Worm (Caenorhabditis elegans) whole organism, mixed stage, embryonic: ENCODE data around the gene F13A7.14.

Source experiments
- M03D4.4 ChIP-seq: sonication (generic microtip); optimal IDR thresholded peaks from 2 replicates; lab custom pipeline; 2017; ENCODE audit warnings: mild to moderate bottlenecking, missing genetic modification characterization, missing compliant biosample characterization
- bed-3 ChIP-seq: fragments of 200-800 bp; sonication (Bioruptor generic); optimal IDR thresholded peaks from 3 replicates; lab custom pipeline; 2018; ENCODE audit warnings: mild to moderate bottlenecking, missing genetic modification characterization, moderate library complexity, missing compliant biosample characterization
- blmp-1 ChIP-seq: fragments of 150-350 bp; optimal IDR thresholded peaks from 2 replicates; lab custom pipeline; 2014; ENCODE audit warnings: missing biosample characterization, missing genetic modification characterization
- ceh-39 ChIP-seq: fragments of 150-350 bp; optimal IDR thresholded peaks from 2 replicates; lab custom pipeline; 2014; ENCODE audit warnings: missing biosample characterization, missing genetic modification characterization
- ceh-43 ChIP-seq: fragments of 200-800 bp; sonication (Bioruptor generic); optimal IDR thresholded peaks from 2 replicates; lab custom pipeline; 2018; ENCODE audit warnings: mild to moderate bottlenecking, missing genetic modification characterization, moderate library complexity, missing compliant biosample characterization
- ceh-83 ChIP-seq: fragments of 200-800 bp; sonication (Bioruptor generic); optimal IDR thresholded peaks from 2 replicates; lab custom pipeline; 2018; ENCODE audit warnings: mild to moderate bottlenecking, missing genetic modification characterization, missing compliant biosample characterization
- ces-1 ChIP-seq: fragments of 150-350 bp; optimal IDR thresholded peaks from 2 replicates; lab custom pipeline; 2014; ENCODE audit warnings: missing biosample characterization, missing genetic modification reagents, missing genetic modification characterization
- cnd-1 ChIP-seq: fragments of 200-800 bp; sonication (Bioruptor generic); optimal IDR thresholded peaks from 2 replicates; lab custom pipeline; 2018; ENCODE audit warnings: mild to moderate bottlenecking, missing genetic modification characterization, missing compliant biosample characterization
- drap-1 ChIP-seq: fragments of 200-800 bp; sonication (Bioruptor generic); optimal IDR thresholded peaks from 3 replicates; lab custom pipeline; 2018; ENCODE audit warnings: mild to moderate bottlenecking, missing genetic modification characterization, missing compliant biosample characterization
- elt-1 ChIP-seq: sonication (generic microtip); optimal IDR thresholded peaks from 2 replicates; lab custom pipeline; 2017; ENCODE audit warnings: missing genetic modification characterization, mild to moderate bottlenecking, missing compliant biosample characterization, antibody characterized with exemption, moderate library complexity, borderline replicate concordance; ENCODE audit not compliant: insufficient read depth
- elt-3 ChIP-seq: fragments of 150-350 bp; optimal IDR thresholded peaks from 2 replicates; lab custom pipeline; 2014; ENCODE audit warnings: missing biosample characterization, missing genetic modification characterization
- flh-1 ChIP-seq: fragments of 200-800 bp; sonication (Bioruptor generic); optimal IDR thresholded peaks from 2 replicates; lab custom pipeline; 2018; ENCODE audit warnings: mild to moderate bottlenecking, missing genetic modification characterization, moderate library complexity, missing compliant biosample characterization
- ham-2 ChIP-seq: fragments of 200-800 bp; sonication (Bioruptor generic); optimal IDR thresholded peaks from 2 replicates; lab custom pipeline; 2018; ENCODE audit warnings: mild to moderate bottlenecking, missing genetic modification characterization, missing compliant biosample characterization
- hlh-1 ChIP-seq: fragments of 150-350 bp; optimal IDR thresholded peaks from 2 replicates; lab custom pipeline; 2014; ENCODE audit warnings: missing biosample characterization, missing genetic modification reagents, missing genetic modification characterization
- lin-13 ChIP-seq: fragments of 150-350 bp; optimal IDR thresholded peaks from 2 replicates; lab custom pipeline; 2014; ENCODE audit warnings: missing biosample characterization, missing genetic modification characterization
- lin-32 ChIP-seq: fragments of 200-800 bp; sonication (Bioruptor generic); optimal IDR thresholded peaks from 2 replicates; lab custom pipeline; 2018; ENCODE audit warnings: mild to moderate bottlenecking, missing genetic modification characterization, missing compliant biosample characterization
- lsy-2 ChIP-seq: fragments of 150-350 bp; optimal IDR thresholded peaks from 2 replicates; lab custom pipeline; 2014; ENCODE audit warnings: missing biosample characterization, missing genetic modification characterization
- mab-5 ChIP-seq: fragments of 150-350 bp; optimal IDR thresholded peaks from 2 replicates; lab custom pipeline; 2014; ENCODE audit warnings: missing biosample characterization, missing genetic modification characterization
- mep-1 ChIP-seq: fragments of 150-350 bp; optimal IDR thresholded peaks from 2 replicates; lab custom pipeline; 2017; ENCODE audit warnings: missing biosample characterization, missing genetic modification reagents, missing genetic modification characterization, inconsistent platforms
- mls-2 ChIP-seq: sonication (generic microtip); optimal IDR thresholded peaks from 2 replicates; lab custom pipeline; 2016; ENCODE audit warnings: mild to moderate bottlenecking, missing genetic modification characterization, moderate library complexity, missing compliant biosample characterization
- nhr-12 ChIP-seq: fragments of 150-350 bp; optimal IDR thresholded peaks from 2 replicates; lab custom pipeline; 2014; ENCODE audit warnings: missing biosample characterization, missing genetic modification characterization
- nhr-2 ChIP-seq: fragments of 150-350 bp; optimal IDR thresholded peaks from 2 replicates; lab custom pipeline; 2014; ENCODE audit warnings: missing biosample characterization, missing genetic modification characterization
- nhr-237 ChIP-seq: fragments of 150-350 bp; optimal IDR thresholded peaks from 2 replicates; lab custom pipeline; 2014; ENCODE audit warnings: missing biosample characterization, missing genetic modification characterization
- nhr-28 ChIP-seq: fragments of 150-350 bp; optimal IDR thresholded peaks from 2 replicates; lab custom pipeline; 2014; ENCODE audit warnings: missing biosample characterization, missing genetic modification characterization
- nhr-76 ChIP-seq: sonication (generic microtip); optimal IDR thresholded peaks from 2 replicates; lab custom pipeline; 2017; ENCODE audit warnings: missing biosample characterization, missing genetic modification characterization
- pha-4 ChIP-seq: fragments of 150-350 bp; optimal IDR thresholded peaks from 2 replicates; lab custom pipeline; 2018; ENCODE audit warnings: missing biosample characterization, missing genetic modification reagents, missing genetic modification characterization
- sem-2 ChIP-seq: fragments of 200-800 bp; sonication (Bioruptor generic); optimal IDR thresholded peaks from 2 replicates; lab custom pipeline; 2018; ENCODE audit warnings: mild to moderate bottlenecking, missing genetic modification characterization, missing compliant biosample characterization
- snpc-4 ChIP-seq: fragments of 150-350 bp; optimal IDR thresholded peaks from 2 replicates; lab custom pipeline; 2014; ENCODE audit warnings: missing biosample characterization, missing genetic modification characterization
- sptf-1 ChIP-seq: sonication (generic microtip); optimal IDR thresholded peaks from 2 replicates; lab custom pipeline; 2017; ENCODE audit warnings: mild to moderate bottlenecking, missing genetic modification characterization, moderate library complexity, missing compliant biosample characterization
- tbx-8 ChIP-seq: fragments of 200-800 bp; sonication (Bioruptor generic); optimal IDR thresholded peaks from 2 replicates; lab custom pipeline; 2018; ENCODE audit warnings: mild to moderate bottlenecking, missing genetic modification characterization, moderate library complexity, missing compliant biosample characterization
- unc-120 ChIP-seq: sonication (generic microtip); optimal IDR thresholded peaks from 2 replicates; lab custom pipeline; 2017; ENCODE audit warnings: missing genetic modification characterization, missing compliant biosample characterization; ENCODE audit not compliant: poor library complexity, severe bottlenecking
- unc-39 ChIP-seq: fragments of 150-350 bp; optimal IDR thresholded peaks from 2 replicates; lab custom pipeline; 2014; ENCODE audit warnings: missing biosample characterization, missing genetic modification characterization
- unc-62 ChIP-seq: fragments of 150-350 bp; optimal IDR thresholded peaks from 2 replicates; lab custom pipeline; 2014; ENCODE audit warnings: missing biosample characterization, missing genetic modification reagents, missing genetic modification characterization
- zip-8 ChIP-seq: fragments of 150-350 bp; optimal IDR thresholded peaks from 2 replicates; lab custom pipeline; 2014; ENCODE audit warnings: missing biosample characterization, missing genetic modification characterization
- ztf-11 ChIP-seq: fragments of 150-350 bp; optimal IDR thresholded peaks from 2 replicates; lab custom pipeline; 2014; ENCODE audit warnings: missing biosample characterization, missing genetic modification characterization

F13A7.14 gene

ce11 chrV:16370039-16370438 lies 31.7 kb upstream of the F13A7.14 start:
- TF ChIP-seq cnd-1 (tag; lab: Kevin White, UChicago) = peak; percentile 84
- no peak for TF ChIP-seq snpc-4
- peak; percentile 78 for TF ChIP-seq drap-1 (GFP tag; lab: Kevin White, UChicago)
- peak; percentile 41 for TF ChIP-seq flh-1
- TF ChIP-seq pha-4 (tag; lab: Kevin White, UChicago) = peak; percentile 48
- no peak for TF ChIP-seq blmp-1
- TF ChIP-seq lsy-2 (tag; lab: Kevin White, UChicago) = no peak
- TF ChIP-seq unc-62 = no peak
- no peak for TF ChIP-seq nhr-76
- TF ChIP-seq sem-2 (GFP tag; lab: Kevin White, UChicago) = peak; percentile 73
- peak; percentile 76 for TF ChIP-seq M03D4.4 (tag; lab: Kevin White, UChicago)
- TF ChIP-seq lin-13 (tag; lab: Kevin White, UChicago) = peak; percentile 25
- peak; percentile 57 for TF ChIP-seq ceh-43
- peak; percentile 62 for TF ChIP-seq lin-32
- no peak for TF ChIP-seq zip-8 (tag; lab: Kevin White, UChicago)
- peak; percentile 53 for TF ChIP-seq tbx-8 (GFP tag; lab: Kevin White, UChicago)
- no peak for TF ChIP-seq ces-1
- peak; percentile 57 for TF ChIP-seq ham-2
- TF ChIP-seq nhr-12 (tag; lab: Kevin White, UChicago) = no peak
- TF ChIP-seq sptf-1 = peak; percentile 85
- TF ChIP-seq mls-2 (tag; lab: Kevin White, UChicago) = peak; percentile 82
- peak; percentile 54 for TF ChIP-seq unc-120 (tag; lab: Kevin White, UChicago)
- TF ChIP-seq nhr-28 (tag; lab: Kevin White, UChicago) = no peak
- TF ChIP-seq mep-1 = no peak
- TF ChIP-seq elt-1 = no peak
- no peak for TF ChIP-seq nhr-2
- TF ChIP-seq ceh-83 (GFP tag; lab: Kevin White, UChicago) = peak; percentile 76
- no peak for TF ChIP-seq unc-39 (tag; lab: Kevin White, UChicago)
- TF ChIP-seq bed-3 (GFP tag; lab: Kevin White, UChicago) = peak; percentile 60
- no peak for TF ChIP-seq ztf-11 (tag; lab: Kevin White, UChicago)
- TF ChIP-seq mab-5 (tag; lab: Kevin White, UChicago) = no peak
- TF ChIP-seq elt-3 = no peak
- TF ChIP-seq hlh-1 (tag; lab: Kevin White, UChicago) = peak; percentile 21
- no peak for TF ChIP-seq ceh-39
- no peak for TF ChIP-seq nhr-237

- TF ChIP-seq drap-1 (GFP tag; lab: Kevin White, UChicago) (no peak), unc-39 (tag; lab: Kevin White, UChicago) (no peak), tbx-8 (GFP tag; lab: Kevin White, UChicago) (no peak), elt-1 (no peak), ces-1 (no peak), sem-2 (GFP tag; lab: Kevin White, UChicago) (no peak), ztf-11 (tag; lab: Kevin White, UChicago) (no peak), M03D4.4 (tag; lab: Kevin White, UChicago) (no peak), blmp-1 (no peak), nhr-28 (tag; lab: Kevin White, UChicago) (no peak), ceh-39 (no peak), nhr-2 (no peak), hlh-1 (tag; lab: Kevin White, UChicago) (no peak), sptf-1 (no peak), snpc-4 (no peak), elt-3 (no peak), ham-2 (no peak), lin-13 (tag; lab: Kevin White, UChicago) (no peak), nhr-12 (tag; lab: Kevin White, UChicago) (no peak), mab-5 (tag; lab: Kevin White, UChicago) (no peak)
These were observed 27.0 kb upstream of the F13A7.14 start, which contains the start of gene srv-34 for ce11 chrV:16374676-16375075. Gene srv-34 (minus strand): TSS chrV:16374776.

- no peak for TF ChIP-seq nhr-237
- no peak for TF ChIP-seq mls-2 (tag; lab: Kevin White, UChicago)
- TF ChIP-seq tbx-8 (GFP tag; lab: Kevin White, UChicago) = no peak
- TF ChIP-seq mab-5 (tag; lab: Kevin White, UChicago) = no peak
- TF ChIP-seq nhr-28 (tag; lab: Kevin White, UChicago) = no peak
- no peak for TF ChIP-seq cnd-1 (tag; lab: Kevin White, UChicago)
- TF ChIP-seq hlh-1 (tag; lab: Kevin White, UChicago) = no peak
- no peak for TF ChIP-seq pha-4 (tag; lab: Kevin White, UChicago)
- no peak for TF ChIP-seq ham-2
These were observed 25.2 kb upstream of the F13A7.14 start for ce11 chrV:16376430-16376948.
